Fruit fly (Drosophila melanogaster): ENCODE results near the gene CG12204.

Gene CG12204

dm6 chrX:19485057-19485456 is 9.1 kb downstream of the CG12204 start (continued):
- TF ChIP-seq CG15336 (GFP tag; IDR thresholded peaks at IDR 0.05), result peak; percentile 37
- peak; percentile 68 for TF ChIP-seq CG3032 (tag; optimal IDR thresholded peaks at IDR 0.05)

- TF ChIP-seq CG10669 (GFP tag; optimal IDR thresholded peaks at IDR 0.05) (no peak), Hr4 (GFP tag; optimal IDR thresholded peaks at IDR 0.05) (no peak), CG6808 (GFP tag; optimal IDR thresholded peaks at IDR 0.05) (no peak)
Observed at dm6 chrX:19480544-19481127, 13.6 kb downstream of the CG12204 start.

- TF ChIP-seq CG10669 (GFP tag; optimal IDR thresholded peaks at IDR 0.05), result no peak
- TF ChIP-seq Met (GFP tag; optimal IDR thresholded peaks at IDR 0.05), result no peak
- no peak for TF ChIP-seq Hr4 (GFP tag; optimal IDR thresholded peaks at IDR 0.05)
- TF ChIP-seq Lpt (GFP tag; optimal IDR thresholded peaks at IDR 0.05), result no peak
- TF ChIP-seq Sox14 (GFP tag; optimal IDR thresholded peaks at IDR 0.05), result peak; percentile 45
- no peak for TF ChIP-seq Eip93F (GFP tag; optimal IDR thresholded peaks at IDR 0.05)
- peak; percentile 74 for TF ChIP-seq dsx (GFP tag; optimal IDR thresholded peaks at IDR 0.05; ENCODE audit: poor library complexity, severe bottlenecking)
- TF ChIP-seq lz (GFP tag; optimal IDR thresholded peaks at IDR 0.05), result no peak
- TF ChIP-seq Blimp-1 (GFP tag; optimal IDR thresholded peaks at IDR 0.05), result no peak
- TF ChIP-seq CG6808 (GFP tag; optimal IDR thresholded peaks at IDR 0.05), result no peak
Observed at dm6 chrX:19479869-19480326, 14.3 kb downstream of the CG12204 start, which contains the start of the genes Naa15-16 and mRpS14. Gene Naa15-16 (plus strand): TSS chrX:19479984. Gene mRpS14 (minus strand): TSS chrX:19480238.

dm6 chrX:19479134-19479533 is 15.1 kb downstream of the CG12204 start, which contains the start of gene CG32533:
Gene CG32533 (minus strand): TSS chrX:19479411.
- TF ChIP-seq CG11902 (GFP tag; optimal IDR thresholded peaks at IDR 0.05), result no peak
- no peak for TF ChIP-seq CG6854 (GFP tag; optimal IDR thresholded peaks at IDR 0.05)
- no peak for TF ChIP-seq CG4318 (GFP tag; optimal IDR thresholded peaks at IDR 0.05)
- TF ChIP-seq Lpt (GFP tag; optimal IDR thresholded peaks at IDR 0.05), result no peak
- no peak for TF ChIP-seq CG11294 (GFP tag; IDR thresholded peaks at IDR 0.05)
- no peak for TF ChIP-seq Smox (GFP tag; optimal IDR thresholded peaks at IDR 0.05)
- no peak for TF ChIP-seq CG9139 (GFP tag; optimal IDR thresholded peaks at IDR 0.05)
- no peak for TF ChIP-seq CG16779 (tag; optimal IDR thresholded peaks at IDR 0.05)
- TF ChIP-seq achi (GFP tag; optimal IDR thresholded peaks at IDR 0.05), result no peak
- TF ChIP-seq Blimp-1 (GFP tag; optimal IDR thresholded peaks at IDR 0.05), result no peak
- no peak for TF ChIP-seq CG8319 (GFP tag; optimal IDR thresholded peaks at IDR 0.05)
- no peak for TF ChIP-seq Ets21C (GFP tag; optimal IDR thresholded peaks at IDR 0.05)
- no peak for TF ChIP-seq Ets96B (tag; optimal IDR thresholded peaks at IDR 0.05)
- TF ChIP-seq lz (GFP tag; optimal IDR thresholded peaks at IDR 0.05), result no peak
- TF ChIP-seq CG31627 (GFP tag; optimal IDR thresholded peaks at IDR 0.05), result no peak
- no peak for TF ChIP-seq Eip75B (GFP tag; optimal IDR thresholded peaks at IDR 0.05)
- no peak for TF ChIP-seq Sox102F (GFP tag; optimal IDR thresholded peaks at IDR 0.05)
- TF ChIP-seq net (GFP tag; optimal IDR thresholded peaks at IDR 0.05), result no peak
- TF ChIP-seq topi (GFP tag; optimal IDR thresholded peaks at IDR 0.05), result no peak

- TF ChIP-seq achi (GFP tag; optimal IDR thresholded peaks at IDR 0.05), result no peak
- no peak for TF ChIP-seq Lpt (GFP tag; optimal IDR thresholded peaks at IDR 0.05)
- no peak for TF ChIP-seq CG11902 (GFP tag; optimal IDR thresholded peaks at IDR 0.05)
- no peak for TF ChIP-seq fkh (GFP tag; optimal IDR thresholded peaks at IDR 0.05)
- TF ChIP-seq dsx (GFP tag; optimal IDR thresholded peaks at IDR 0.05; ENCODE audit: poor library complexity, severe bottlenecking), result no peak
- no peak for TF ChIP-seq CG7368 (GFP tag; optimal IDR thresholded peaks at IDR 0.05)
- TF ChIP-seq CG3919 (GFP tag; optimal IDR thresholded peaks at IDR 0.05), result no peak
- TF ChIP-seq CG16779 (tag; optimal IDR thresholded peaks at IDR 0.05), result no peak
- TF ChIP-seq eg (GFP tag; IDR thresholded peaks at IDR 0.05), result no peak
- no peak for TF ChIP-seq CG6163 (GFP tag; IDR thresholded peaks at IDR 0.05)
- TF ChIP-seq Blimp-1 (GFP tag; optimal IDR thresholded peaks at IDR 0.05), result no peak
- no peak for TF ChIP-seq vri (GFP tag; optimal IDR thresholded peaks at IDR 0.05)
- TF ChIP-seq CG3032 (tag; optimal IDR thresholded peaks at IDR 0.05), result no peak
- no peak for TF ChIP-seq cyc (GFP tag; optimal IDR thresholded peaks at IDR 0.05)
- no peak for TF ChIP-seq lz (GFP tag; optimal IDR thresholded peaks at IDR 0.05)
- TF ChIP-seq Eip75B (GFP tag; optimal IDR thresholded peaks at IDR 0.05), result no peak
Observed at dm6 chrX:19474763-19475162, 19.4 kb downstream of the CG12204 start, which contains the start of gene narya. Gene narya (plus strand): TSS chrX:19475063.
